Worm (Caenorhabditis elegans) whole organism, L1 larva: ENCODE data around the gene cwp-1.

Experiments used
- C04F5.9 ChIP-seq: sonication (generic microtip); optimal IDR thresholded peaks from 2 replicates; lab custom pipeline; 2016; ENCODE audit warnings: missing genetic modification characterization, missing compliant biosample characterization
- C34B4.2 ChIP-seq: sonication (generic microtip); optimal IDR thresholded peaks from 2 replicates; lab custom pipeline; 2017; ENCODE audit warnings: mild to moderate bottlenecking, missing genetic modification characterization, missing compliant biosample characterization
- F16B12.6 ChIP-seq: fragments of 150-350 bp; optimal IDR thresholded peaks from 2 replicates; lab custom pipeline; 2014; ENCODE audit warnings: missing biosample characterization, missing genetic modification characterization
- Y116A8C.19 ChIP-seq: sonication (generic microtip); optimal IDR thresholded peaks from 2 replicates; lab custom pipeline; 2016; ENCODE audit warnings: missing compliant biosample characterization, missing genetic modification characterization, borderline replicate concordance
- aha-1 ChIP-seq: fragments of 150-350 bp; optimal IDR thresholded peaks from 2 replicates; lab custom pipeline; 2014; ENCODE audit warnings: missing biosample characterization, missing genetic modification characterization
- alr-1 ChIP-seq: fragments of 200-800 bp; sonication (Bioruptor generic); optimal IDR thresholded peaks from 2 replicates; lab custom pipeline; 2018; ENCODE audit warnings: borderline replicate concordance, mild to moderate bottlenecking, missing genetic modification characterization, missing compliant biosample characterization
- aly-2 ChIP-seq: fragments of 150-350 bp; optimal IDR thresholded peaks from 2 replicates; lab custom pipeline; 2014; ENCODE audit warnings: missing biosample characterization, missing genetic modification characterization
- ama-1 ChIP-seq: fragments of 150-350 bp; optimal IDR thresholded peaks from 2 replicates; lab custom pipeline; 2014
- ceh-63 ChIP-seq: fragments of 200-800 bp; sonication (Bioruptor generic); optimal IDR thresholded peaks from 2 replicates; lab custom pipeline; 2018; ENCODE audit warnings: mild to moderate bottlenecking, missing genetic modification characterization, missing compliant biosample characterization
- ceh-88 ChIP-seq: fragments of 200-800 bp; sonication (Bioruptor generic); IDR thresholded peaks from 2 replicates; pipeline ENCODE4 v1.3.6; 2022; ENCODE audit warnings: missing genetic modification characterization, missing compliant biosample characterization
- dsc-1 ChIP-seq: sonication (generic microtip); optimal IDR thresholded peaks from 2 replicates; lab custom pipeline; 2016; ENCODE audit warnings: mild to moderate bottlenecking, missing genetic modification characterization, missing compliant biosample characterization
- efl-1 ChIP-seq, 4 experiments: fragments of 150-350 bp; optimal IDR thresholded peaks in 3 of 4; peaks in 1 of 4; 1 replicate in 1 of 4; 2 replicates in 3 of 4; lab custom pipeline; 2014; ENCODE audit warnings: missing biosample characterization in 2 of 4, missing genetic modification characterization in 2 of 4, missing genetic modification reagents in 2 of 4
- efl-3 ChIP-seq: fragments of 200-800 bp; sonication (Bioruptor generic); optimal IDR thresholded peaks from 2 replicates; lab custom pipeline; 2018; ENCODE audit warnings: mild to moderate bottlenecking, missing genetic modification characterization, missing compliant biosample characterization
- egl-13 ChIP-seq: sonication (generic microtip); optimal IDR thresholded peaks from 2 replicates; lab custom pipeline; 2016; ENCODE audit warnings: missing genotype, missing genetic modification reagents, missing genetic modification characterization, missing compliant biosample characterization
- elt-3 ChIP-seq, 6 experiments: fragments of 150-350 bp in 1 of 6; sonication (generic microtip); optimal IDR thresholded peaks; 2 replicates each; lab custom pipeline; 2017 to 2018; ENCODE audit warnings: missing biosample characterization in 6 of 6, missing genetic modification characterization in 6 of 6, inconsistent platforms in 1 of 6
- ets-5 ChIP-seq: fragments of 200-800 bp; sonication (Bioruptor generic); IDR thresholded peaks from 2 replicates; pipeline ENCODE4 v1.3.6; 2022; ENCODE audit warnings: missing genetic modification characterization, missing compliant biosample characterization
- fkh-10 ChIP-seq: sonication (generic microtip); optimal IDR thresholded peaks from 2 replicates; lab custom pipeline; 2017; ENCODE audit warnings: missing biosample characterization, missing genetic modification reagents, missing genetic modification characterization
- fkh-4 ChIP-seq: sonication (generic microtip); optimal IDR thresholded peaks from 2 replicates; lab custom pipeline; 2016; ENCODE audit warnings: missing compliant biosample characterization, missing genetic modification characterization, borderline replicate concordance
- fkh-8 ChIP-seq: sonication (generic microtip); optimal IDR thresholded peaks from 2 replicates; lab custom pipeline; 2016; ENCODE audit warnings: mild to moderate bottlenecking, missing genetic modification characterization, missing compliant biosample characterization
- hlh-4 ChIP-seq: sonication (generic microtip); optimal IDR thresholded peaks from 2 replicates; lab custom pipeline; 2016; ENCODE audit warnings: mild to moderate bottlenecking, missing genetic modification characterization, missing compliant biosample characterization
- hpl-2 ChIP-seq: fragments of 150-350 bp; optimal IDR thresholded peaks from 2 replicates; lab custom pipeline; 2014; ENCODE audit warnings: missing biosample characterization, missing genetic modification reagents, missing genetic modification characterization
- isw-1 ChIP-seq: fragments of 200-800 bp; sonication (Bioruptor generic); IDR thresholded peaks from 2 replicates; pipeline ENCODE4 v1.3.6; 2022; ENCODE audit warnings: missing genetic modification characterization, missing compliant biosample characterization
- jun-1 ChIP-seq: fragments of 150-350 bp; optimal IDR thresholded peaks from 2 replicates; lab custom pipeline; 2014; ENCODE audit warnings: missing biosample characterization, missing genetic modification reagents, missing genetic modification characterization
- lin-13 ChIP-seq: fragments of 150-350 bp; optimal IDR thresholded peaks from 2 replicates; lab custom pipeline; 2014; ENCODE audit warnings: missing biosample characterization, missing genetic modification reagents, missing genetic modification characterization
- lin-14 ChIP-seq: fragments of 200-800 bp; sonication (Bioruptor generic); optimal IDR thresholded peaks from 2 replicates; lab custom pipeline; 2018; ENCODE audit warnings: mild to moderate bottlenecking, missing genetic modification characterization, moderate library complexity, missing compliant biosample characterization
- lin-35 ChIP-seq, 2 experiments: fragments of 150-350 bp; optimal IDR thresholded peaks; 2 replicates each; lab custom pipeline; 2014; ENCODE audit warnings: missing biosample characterization in 2 of 2, missing genetic modification characterization in 2 of 2, missing genetic modification reagents in 2 of 2
- mab-9 ChIP-seq: fragments of 200-800 bp; sonication (Bioruptor generic); IDR thresholded peaks from 2 replicates; pipeline ENCODE4 v1.3.6; 2022; ENCODE audit warnings: missing genetic modification reagents, missing genetic modification characterization, missing compliant biosample characterization
- mep-1 ChIP-seq: fragments of 150-350 bp; optimal IDR thresholded peaks from 2 replicates; lab custom pipeline; 2014; ENCODE audit warnings: missing biosample characterization, missing genetic modification characterization
- nhr-11 ChIP-seq: fragments of 150-350 bp; optimal IDR thresholded peaks from 2 replicates; lab custom pipeline; 2014; ENCODE audit warnings: missing biosample characterization, missing genetic modification characterization
- nhr-19 ChIP-seq: fragments of 200-800 bp; sonication (Bioruptor generic); conservative IDR thresholded peaks from 2 replicates; pipeline ENCODE4 v1.3.6; 2022; ENCODE audit warnings: missing genetic modification characterization, missing compliant biosample characterization
- nhr-20 ChIP-seq: sonication (generic microtip); optimal IDR thresholded peaks from 2 replicates; lab custom pipeline; 2016; ENCODE audit warnings: mild to moderate bottlenecking, missing genetic modification characterization, missing compliant biosample characterization
- nhr-28 ChIP-seq: fragments of 150-350 bp; optimal IDR thresholded peaks from 2 replicates; lab custom pipeline; 2014; ENCODE audit warnings: missing biosample characterization, missing genetic modification characterization
- nhr-71 ChIP-seq: sonication (generic microtip); optimal IDR thresholded peaks from 2 replicates; lab custom pipeline; 2016; ENCODE audit warnings: mild to moderate bottlenecking, missing genetic modification characterization, moderate library complexity, missing compliant biosample characterization
- nhr-76 ChIP-seq: sonication (generic microtip); optimal IDR thresholded peaks from 2 replicates; lab custom pipeline; 2017; ENCODE audit warnings: missing biosample characterization, missing genetic modification characterization
- nhr-84 ChIP-seq: sonication (generic microtip); optimal IDR thresholded peaks from 2 replicates; lab custom pipeline; 2017; ENCODE audit warnings: missing biosample characterization, missing genetic modification characterization
- nhr-90 ChIP-seq: sonication (generic microtip); optimal IDR thresholded peaks from 2 replicates; lab custom pipeline; 2016; ENCODE audit warnings: mild to moderate bottlenecking, missing genetic modification characterization, missing compliant biosample characterization; ENCODE audit not compliant: poor library complexity
- rnt-1 ChIP-seq: sonication (generic microtip); optimal IDR thresholded peaks from 2 replicates; lab custom pipeline; 2016; ENCODE audit warnings: mild to moderate bottlenecking, missing genetic modification characterization, moderate library complexity, missing compliant biosample characterization
- snpc-4 ChIP-seq: fragments of 150-350 bp; optimal IDR thresholded peaks from 2 replicates; lab custom pipeline; 2014; ENCODE audit warnings: missing biosample characterization, missing genetic modification characterization
- snu-23 ChIP-seq: sonication (generic microtip); optimal IDR thresholded peaks from 2 replicates; lab custom pipeline; 2016; ENCODE audit warnings: missing genetic modification characterization, missing compliant biosample characterization
- sup-37 ChIP-seq: fragments of 200-800 bp; sonication (Bioruptor generic); optimal IDR thresholded peaks from 2 replicates; lab custom pipeline; 2018; ENCODE audit warnings: mild to moderate bottlenecking, missing genetic modification characterization, missing compliant biosample characterization
- swsn-7 ChIP-seq: sonication (generic microtip); optimal IDR thresholded peaks from 2 replicates; lab custom pipeline; 2016; ENCODE audit warnings: missing genetic modification characterization, missing compliant biosample characterization
- tbx-2 ChIP-seq: sonication (generic microtip); optimal IDR thresholded peaks from 2 replicates; lab custom pipeline; 2016; ENCODE audit warnings: missing genetic modification characterization, missing compliant biosample characterization
- unc-130 ChIP-seq: fragments of 150-350 bp; optimal IDR thresholded peaks from 2 replicates; lab custom pipeline; 2017; ENCODE audit warnings: missing biosample characterization, missing genetic modification characterization, inconsistent platforms
- zag-1 ChIP-seq: fragments of 150-350 bp; optimal IDR thresholded peaks from 2 replicates; lab custom pipeline; 2014; ENCODE audit warnings: missing biosample characterization, missing genetic modification characterization
- ztf-4 ChIP-seq: fragments of 150-350 bp; optimal IDR thresholded peaks from 2 replicates; lab custom pipeline; 2014; ENCODE audit warnings: missing biosample characterization, missing genetic modification characterization

Gene cwp-1

ce11 chrV:4851138-4851537 is 10.1 kb upstream of the cwp-1 start, which contains the start of gene nex-4:
TSS of gene nex-4 (plus strand) at chrV:4851438.
- no peak for TF ChIP-seq C04F5.9 (tag; lab: Kevin White, UChicago)
- no peak for TF ChIP-seq zag-1 (tag; lab: Kevin White, UChicago)
- no peak for TF ChIP-seq F16B12.6 (tag; lab: Kevin White, UChicago)
- TF ChIP-seq elt-3 (tag; optimal IDR thresholded peaks at IDR 0.05; lab: Kevin White, UChicago) = no peak

- TF ChIP-seq nhr-76 (tag; lab: Kevin White, UChicago) = no peak
- TF ChIP-seq ama-1 (lab: Kevin White, UChicago) = no peak
- no peak for TF ChIP-seq nhr-20 (tag; lab: Kevin White, UChicago)
- TF ChIP-seq efl-3 = no peak
- TF ChIP-seq alr-1 = no peak
- no peak for TF ChIP-seq lin-13 (GFP tag; lab: Kevin White, UChicago)
- no peak for TF ChIP-seq swsn-7 (tag; lab: Kevin White, UChicago)
- TF ChIP-seq mep-1 (tag; lab: Kevin White, UChicago) = no peak
- TF ChIP-seq egl-13 (tag; lab: Kevin White, UChicago) = peak; percentile 55
- no peak for TF ChIP-seq aly-2 (tag; lab: Kevin White, UChicago)
- TF ChIP-seq dsc-1 = peak; percentile 86
These were observed 9.4 kb upstream of the cwp-1 start for ce11 chrV:4850446-4850845.

ce11 chrV:4847424-4847823 is 6.3 kb upstream of the cwp-1 start, which contains the start of gene abhd-5.1:
TSS of gene abhd-5.1 (plus strand) at chrV:4847653.
- TF ChIP-seq snu-23 (GFP tag; lab: Kevin White, UChicago) (peak; percentile 12), lin-35 (GFP tag; optimal IDR thresholded peaks at IDR 0.05; lab: Kevin White, UChicago) (peak in 1 of 2 experiments; percentile 28), aha-1 (tag; lab: Kevin White, UChicago) (no peak), C34B4.2 (tag; lab: Kevin White, UChicago) (no peak), sup-37 (GFP tag; lab: Kevin White, UChicago) (no peak), ztf-4 (tag; lab: Kevin White, UChicago) (no peak), mep-1 (tag; lab: Kevin White, UChicago) (peak; percentile 27), jun-1 (tag; lab: Kevin White, UChicago) (no peak), nhr-90 (tag; lab: Kevin White, UChicago) (peak; percentile 6), lin-14 (GFP tag; lab: Kevin White, UChicago) (peak; percentile 63), nhr-20 (tag; lab: Kevin White, UChicago) (no peak), C04F5.9 (tag; lab: Kevin White, UChicago) (no peak), nhr-11 (tag; lab: Kevin White, UChicago) (no peak), nhr-71 (tag; lab: Kevin White, UChicago) (peak; percentile 4), ceh-88 (no peak)

ce11 chrV:4846507-4846906 is 5.4 kb upstream of the cwp-1 start:
- TF ChIP-seq fkh-4 (tag; lab: Kevin White, UChicago) = no peak
- no peak for TF ChIP-seq efl-1 (optimal IDR thresholded peaks at IDR 0.05; lab: Kevin White, UChicago)
- TF ChIP-seq efl-1 (GFP tag; optimal IDR thresholded peaks at IDR 0.05 in 1 of 2; lab: Kevin White, UChicago) = peak in 1 of 2 experiments; percentile 32

- TF ChIP-seq ceh-63 (GFP tag; lab: Kevin White, UChicago) = no peak
- peak; percentile 78 for TF ChIP-seq snu-23 (GFP tag; lab: Kevin White, UChicago)
- TF ChIP-seq sup-37 (GFP tag; lab: Kevin White, UChicago) = no peak
- TF ChIP-seq fkh-8 (tag; lab: Kevin White, UChicago) = peak; percentile 57
- peak; percentile 53 for TF ChIP-seq rnt-1 (tag; lab: Kevin White, UChicago)
- peak; percentile 39 for TF ChIP-seq isw-1 (GFP tag; lab: Robert Waterston, UW)
- TF ChIP-seq fkh-10 (GFP tag; lab: Kevin White, UChicago) = no peak
- peak; percentile 20 for TF ChIP-seq snpc-4 (tag; lab: Kevin White, UChicago)
- TF ChIP-seq mab-9 (GFP tag; lab: Robert Waterston, UW) = no peak
- TF ChIP-seq unc-130 (tag; lab: Kevin White, UChicago) = peak; percentile 14
- peak; percentile 35 for TF ChIP-seq tbx-2 (tag; lab: Kevin White, UChicago)
- TF ChIP-seq ets-5 (GFP tag; lab: Robert Waterston, UW) = no peak
- peak; percentile 93 for TF ChIP-seq nhr-84 (tag; lab: Kevin White, UChicago)
- no peak for TF ChIP-seq hpl-2 (GFP tag; lab: Kevin White, UChicago)
- TF ChIP-seq nhr-19 (GFP tag; lab: Robert Waterston, UW) = no peak; the same call in 1 of the 2 replicates
- no peak for TF ChIP-seq alr-1
- no peak for TF ChIP-seq C04F5.9 (tag; lab: Kevin White, UChicago)
- peak in 1 of 6 experiments; percentile 27 for TF ChIP-seq elt-3 (tag; optimal IDR thresholded peaks at IDR 0.05; lab: Kevin White, UChicago)
- TF ChIP-seq nhr-20 (tag; lab: Kevin White, UChicago) = peak; percentile 70
- no peak for TF ChIP-seq Y116A8C.19 (tag; lab: Kevin White, UChicago)
- no peak for TF ChIP-seq hlh-4 (tag; lab: Kevin White, UChicago)
- peak; percentile 53 for TF ChIP-seq nhr-28 (tag; lab: Kevin White, UChicago)
These were observed 3.5 kb upstream of the cwp-1 start, which contains the start of gene abhd-5.2 for ce11 chrV:4844591-4844990. TSS of gene abhd-5.2 (plus strand) at chrV:4844685.
